Worm (Caenorhabditis elegans) whole organism, L4 larva: Measurements from ENCODE around the gene C06C3.12.

ENCODE experiments used
- Y5F2A.4 ChIP-seq: fragments of 200-800 bp; sonication (Bioruptor generic); optimal IDR thresholded peaks from 2 replicates; lab custom pipeline; 2018; ENCODE audit warnings: mild to moderate bottlenecking, missing genetic modification characterization, missing compliant biosample characterization
- ZK546.5 ChIP-seq, 2 experiments: sonication (generic microtip); optimal IDR thresholded peaks; 2 replicates each; lab custom pipeline; 2017; ENCODE audit warnings: missing biosample characterization in 2 of 2, missing genetic modification characterization in 2 of 2
- aha-1 ChIP-seq: fragments of 150-350 bp; peaks from one replicate; lab custom pipeline; 2014; ENCODE audit warnings: missing biosample characterization, missing genetic modification characterization
- ama-1 ChIP-seq: fragments of 150-350 bp; optimal IDR thresholded peaks from 2 replicates; lab custom pipeline; 2014; ENCODE audit warnings: inconsistent platforms, mixed read lengths
- arid-1 ChIP-seq: fragments of 200-800 bp; sonication (Bioruptor generic); conservative IDR thresholded peaks from 2 replicates; pipeline ENCODE4 v1.3.6; 2022; ENCODE audit warnings: missing genetic modification reagents, missing genetic modification characterization, missing compliant biosample characterization
- ceh-20 ChIP-seq: fragments of 200-800 bp; sonication (Bioruptor generic); IDR thresholded peaks from 2 replicates; pipeline ENCODE4 v1.3.6; 2022; ENCODE audit warnings: missing genetic modification reagents, missing genetic modification characterization, missing compliant biosample characterization
- ceh-28 ChIP-seq: fragments of 150-350 bp; optimal IDR thresholded peaks from 2 replicates; lab custom pipeline; 2014; ENCODE audit warnings: missing biosample characterization, missing genetic modification reagents, missing genetic modification characterization
- ceh-32 ChIP-seq: sonication (generic microtip); optimal IDR thresholded peaks from 2 replicates; lab custom pipeline; 2016; ENCODE audit warnings: mild to moderate bottlenecking, missing genetic modification characterization, missing compliant biosample characterization; ENCODE audit not compliant: poor library complexity
- ceh-44 ChIP-seq: fragments of 200-800 bp; sonication (Bioruptor generic); IDR thresholded peaks from 2 replicates; pipeline ENCODE4 v1.3.6; 2022; ENCODE audit warnings: missing genetic modification reagents, missing genetic modification characterization, missing compliant biosample characterization
- ceh-62 ChIP-seq: sonication (generic microtip); optimal IDR thresholded peaks from 2 replicates; lab custom pipeline; 2017; ENCODE audit warnings: missing biosample characterization, missing genetic modification characterization
- ceh-82 ChIP-seq: sonication (generic microtip); optimal IDR thresholded peaks from 2 replicates; lab custom pipeline; 2017; ENCODE audit warnings: missing biosample characterization, missing genetic modification characterization
- dmd-6 ChIP-seq: fragments of 200-800 bp; sonication (Bioruptor generic); IDR thresholded peaks from 2 replicates; pipeline ENCODE4 v1.3.6; 2022; ENCODE audit warnings: missing genetic modification reagents, missing genetic modification characterization, missing compliant biosample characterization
- duxl-1 ChIP-seq: sonication (generic microtip); optimal IDR thresholded peaks from 2 replicates; lab custom pipeline; 2016; ENCODE audit warnings: mild to moderate bottlenecking, missing genetic modification characterization, moderate library complexity, missing compliant biosample characterization; ENCODE audit not compliant: poor library complexity
- dve-1 ChIP-seq: sonication (generic microtip); optimal IDR thresholded peaks from 2 replicates; lab custom pipeline; 2017; ENCODE audit warnings: antibody characterized with exemption, mild to moderate bottlenecking, missing genetic modification characterization, missing compliant biosample characterization; ENCODE audit not compliant: insufficient read depth
- fos-1 ChIP-seq: fragments of 150-350 bp; optimal IDR thresholded peaks from 2 replicates; lab custom pipeline; 2014; ENCODE audit warnings: missing biosample characterization, missing genetic modification characterization
- hlh-11 ChIP-seq: fragments of 200-800 bp; sonication (Bioruptor generic); optimal IDR thresholded peaks from 2 replicates; lab custom pipeline; 2018; ENCODE audit warnings: mild to moderate bottlenecking, missing genetic modification characterization, missing compliant biosample characterization
- hlh-30 ChIP-seq: sonication (generic microtip); optimal IDR thresholded peaks from 2 replicates; lab custom pipeline; 2017; ENCODE audit warnings: antibody characterized with exemption, mild to moderate bottlenecking, missing genetic modification characterization, missing compliant biosample characterization; ENCODE audit not compliant: insufficient read depth
- lin-29 ChIP-seq: fragments of 200-800 bp; sonication (Bioruptor generic); IDR thresholded peaks from 2 replicates; pipeline ENCODE4 v1.3.6; 2022; ENCODE audit warnings: missing genetic modification reagents, missing genetic modification characterization, missing compliant biosample characterization
- lir-3 ChIP-seq: sonication (generic microtip); optimal IDR thresholded peaks from 2 replicates; lab custom pipeline; 2016; ENCODE audit warnings: mild to moderate bottlenecking, missing genetic modification characterization, missing compliant biosample characterization
- mdl-1 ChIP-seq, 2 experiments: fragments of 150-350 bp in 1 of 2; sonication (generic microtip) in 1 of 2; optimal IDR thresholded peaks; 2 replicates each; lab custom pipeline; 2014 to 2017; ENCODE audit warnings: missing biosample characterization in 2 of 2, missing genetic modification characterization in 2 of 2
- mdt-29 ChIP-seq: fragments of 200-800 bp; sonication (Bioruptor generic); IDR thresholded peaks from 2 replicates; pipeline ENCODE4 v1.3.6; 2022; ENCODE audit warnings: missing genetic modification reagents, missing genetic modification characterization, missing compliant biosample characterization
- mep-1 ChIP-seq: fragments of 150-350 bp; sonication (generic microtip); optimal IDR thresholded peaks from 3 replicates; lab custom pipeline; 2014; ENCODE audit warnings: missing biosample characterization, missing genetic modification characterization
- mxl-2 ChIP-seq: fragments of 200-800 bp; sonication (Bioruptor generic); conservative IDR thresholded peaks from 2 replicates; pipeline ENCODE4 v1.3.6; 2022; ENCODE audit warnings: missing genetic modification reagents, missing genetic modification characterization, missing compliant biosample characterization
- mxl-3 ChIP-seq: fragments of 200-800 bp; sonication (Bioruptor generic); optimal IDR thresholded peaks from 2 replicates; lab custom pipeline; 2018; ENCODE audit warnings: mild to moderate bottlenecking, missing genetic modification characterization, missing compliant biosample characterization
- nhr-10 ChIP-seq: fragments of 150-350 bp; optimal IDR thresholded peaks from 2 replicates; lab custom pipeline; 2014; ENCODE audit warnings: missing biosample characterization, missing genetic modification characterization
- nhr-11 ChIP-seq: fragments of 150-350 bp; optimal IDR thresholded peaks from 2 replicates; lab custom pipeline; 2014; ENCODE audit warnings: missing biosample characterization, missing genetic modification characterization
- nhr-237 ChIP-seq: sonication (generic microtip); optimal IDR thresholded peaks from 2 replicates; lab custom pipeline; 2017; ENCODE audit warnings: missing biosample characterization, missing genetic modification characterization
- nhr-25 ChIP-seq: sonication (generic microtip); optimal IDR thresholded peaks from 2 replicates; lab custom pipeline; 2017; ENCODE audit warnings: missing genetic modification characterization, mild to moderate bottlenecking, missing compliant biosample characterization, antibody characterized with exemption, moderate library complexity, borderline replicate concordance; ENCODE audit not compliant: insufficient read depth
- nhr-28 ChIP-seq: fragments of 150-350 bp; optimal IDR thresholded peaks from 2 replicates; lab custom pipeline; 2014; ENCODE audit warnings: missing biosample characterization, missing genetic modification characterization
- nhr-6 ChIP-seq: fragments of 150-350 bp; optimal IDR thresholded peaks from 2 replicates; lab custom pipeline; 2014; ENCODE audit warnings: missing biosample characterization, missing genetic modification characterization
- rbr-2 ChIP-seq: sonication (generic microtip); optimal IDR thresholded peaks from 2 replicates; lab custom pipeline; 2016; ENCODE audit warnings: missing genotype, missing genetic modification characterization, missing compliant biosample characterization
- skn-1 ChIP-seq: fragments of 150-350 bp; optimal IDR thresholded peaks from 2 replicates; lab custom pipeline; 2014; ENCODE audit warnings: missing biosample characterization, missing genetic modification characterization
- tra-1 ChIP-seq: fragments of 200-800 bp; sonication (Bioruptor generic); IDR thresholded peaks from 2 replicates; pipeline ENCODE4 v1.3.6; 2022; ENCODE audit warnings: missing genetic modification reagents, missing genetic modification characterization, missing compliant biosample characterization
- unc-39 ChIP-seq: sonication (generic microtip); optimal IDR thresholded peaks from 2 replicates; lab custom pipeline; 2017; ENCODE audit warnings: missing biosample characterization, missing genetic modification characterization
- zag-1 ChIP-seq: fragments of 150-350 bp; optimal IDR thresholded peaks from 2 replicates; lab custom pipeline; 2014; ENCODE audit warnings: missing biosample characterization, missing genetic modification characterization
- zip-11 ChIP-seq: fragments of 200-800 bp; sonication (Bioruptor generic); IDR thresholded peaks from 2 replicates; pipeline ENCODE4 v1.3.6; 2022; ENCODE audit warnings: missing genetic modification characterization, missing compliant biosample characterization
- ztf-7 ChIP-seq: fragments of 150-350 bp; optimal IDR thresholded peaks from 2 replicates; lab custom pipeline; 2014; ENCODE audit warnings: missing biosample characterization, missing genetic modification characterization

C06C3.12 gene

DNA sequence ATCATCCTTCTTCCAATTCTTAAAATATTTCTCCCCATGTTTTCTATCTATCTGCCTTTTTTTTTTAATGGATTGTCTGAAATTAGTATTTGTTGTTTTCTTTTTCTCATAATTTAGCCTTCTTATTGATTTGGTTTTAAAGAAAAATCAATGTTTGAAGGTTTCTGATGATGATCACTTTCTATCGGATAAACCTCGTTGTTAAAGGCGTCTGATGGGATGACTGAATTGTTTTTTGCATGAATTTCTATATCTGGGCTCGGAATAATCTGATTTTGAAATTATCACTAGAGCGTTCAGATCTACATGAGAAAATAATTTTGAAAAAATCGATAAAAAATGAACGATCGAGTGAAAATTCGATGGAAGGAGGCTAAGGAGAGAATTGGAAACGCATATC lies 41.2 kb upstream of the C06C3.12 start, which contains the start of gene scp-1:
Gene scp-1 (plus strand): TSS at position 301 of the 400 bp plus-strand sequence.
- peak; percentile 4 for TF ChIP-seq ceh-28 (tag; lab: Kevin White, UChicago)
- no peak for TF ChIP-seq lir-3 (tag; lab: Kevin White, UChicago)

DNA sequence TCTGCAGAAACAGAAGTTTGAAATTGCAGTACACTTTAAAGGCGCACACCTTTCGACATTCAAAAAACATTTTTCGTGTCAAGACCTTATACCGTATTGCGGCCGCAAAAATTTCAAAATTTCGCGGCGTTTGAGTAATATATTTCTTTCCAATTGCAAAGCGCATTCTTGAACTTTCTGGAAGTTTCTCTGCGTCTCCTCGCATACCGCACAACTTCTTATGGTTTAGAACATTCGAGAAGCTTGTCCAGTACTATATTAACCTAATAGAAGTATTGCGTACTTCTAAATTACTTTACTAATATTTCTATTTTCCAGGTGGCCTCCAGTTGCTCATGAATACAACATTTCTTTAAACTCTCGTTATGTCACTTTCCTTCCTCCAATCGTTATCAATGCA lies 38.3 kb upstream of the C06C3.12 start:
- TF ChIP-seq tra-1 = no peak
- TF ChIP-seq nhr-11 (tag; lab: Kevin White, UChicago) = no peak
- TF ChIP-seq ztf-7 (tag; lab: Kevin White, UChicago) = no peak
- no peak for TF ChIP-seq nhr-10 (tag; lab: Kevin White, UChicago)
- TF ChIP-seq ceh-20 (GFP tag; lab: Robert Waterston, UW) = no peak
- TF ChIP-seq nhr-6 (tag; lab: Kevin White, UChicago) = no peak
- TF ChIP-seq zag-1 (tag; lab: Kevin White, UChicago) = no peak
- TF ChIP-seq hlh-11 (tag; lab: Kevin White, UChicago) = no peak
- TF ChIP-seq ceh-44 (GFP tag; lab: Robert Waterston, UW) = no peak
- TF ChIP-seq mxl-3 (GFP tag; lab: Kevin White, UChicago) = peak; percentile 12
- no peak for TF ChIP-seq arid-1
- no peak for TF ChIP-seq mep-1 (tag; lab: Kevin White, UChicago)
- TF ChIP-seq mdt-29 = peak; percentile 59; the same call in 1 of the 2 replicates

DNA sequence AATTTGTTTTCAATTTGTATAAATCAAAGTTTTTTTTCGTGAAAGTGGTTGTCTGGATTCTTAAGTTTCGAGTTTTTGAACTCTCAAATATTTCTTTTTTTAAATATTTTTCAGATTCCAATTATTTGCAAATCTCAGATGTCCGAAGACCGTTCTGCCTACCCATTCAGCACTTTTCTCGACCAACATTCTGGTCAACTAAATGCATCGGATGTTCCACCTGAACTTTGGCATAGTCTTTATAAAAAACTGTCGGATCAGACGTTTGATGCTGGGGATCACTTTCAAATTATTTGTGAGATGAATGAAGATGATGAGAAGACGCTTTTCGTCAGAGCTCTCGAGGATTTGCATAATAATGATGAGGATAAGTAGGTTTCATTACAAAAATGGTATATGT lies 36.0 kb upstream of the C06C3.12 start, which contains the start of gene ttll-12:
Gene ttll-12 (plus strand): TSS at position 139 of the 400 bp plus-strand sequence.
- TF ChIP-seq lin-29 (no peak), Y5F2A.4 (no peak), ama-1 (lab: Kevin White, UChicago) (no peak), arid-1 (no peak), skn-1 (tag; lab: Kevin White, UChicago) (no peak), rbr-2 (tag; lab: Kevin White, UChicago) (no peak)

DNA sequence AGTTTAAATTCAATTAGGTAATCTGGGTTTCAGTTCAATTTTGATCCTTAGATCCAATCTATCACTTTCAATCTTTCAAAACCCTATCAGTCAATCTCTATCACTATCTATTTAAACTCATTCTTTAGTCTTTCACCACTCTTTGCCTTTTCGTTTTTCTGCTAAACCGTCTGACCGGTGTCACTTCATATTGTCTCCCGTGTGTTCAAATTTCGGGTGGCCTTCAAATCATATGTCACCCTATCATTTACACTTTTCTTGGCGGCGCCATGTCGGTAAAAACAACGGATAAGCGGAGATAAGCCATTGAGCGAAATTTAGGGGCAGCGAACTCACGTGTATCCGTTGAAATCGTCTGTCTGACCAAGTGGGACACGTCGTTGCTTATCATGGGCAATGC lies 31.0 kb upstream of the C06C3.12 start:
- TF ChIP-seq dmd-6 (GFP tag; lab: Robert Waterston, UW) = peak; percentile 10; the same call in 1 of the 2 replicates
- no peak for TF ChIP-seq skn-1 (tag; lab: Kevin White, UChicago)
- TF ChIP-seq hlh-11 (tag; lab: Kevin White, UChicago) = peak; percentile 53
- peak; percentile 1 for TF ChIP-seq nhr-25 (tag; lab: Kevin White, UChicago)
- TF ChIP-seq duxl-1 (tag; lab: Kevin White, UChicago) = no peak
- no peak for TF ChIP-seq nhr-237 (tag; lab: Kevin White, UChicago)
- no peak for TF ChIP-seq ceh-82 (tag; lab: Kevin White, UChicago)
- peak; percentile 83 for TF ChIP-seq hlh-30 (tag; lab: Kevin White, UChicago)
- peak in 1 of 2 experiments; percentile 79 for TF ChIP-seq mdl-1 (tag; optimal IDR thresholded peaks at IDR 0.05; lab: Kevin White, UChicago)
- no peak for TF ChIP-seq unc-39
- no peak for TF ChIP-seq ceh-32 (tag; lab: Kevin White, UChicago)
- TF ChIP-seq nhr-11 (tag; lab: Kevin White, UChicago) = no peak
- TF ChIP-seq nhr-28 (tag; lab: Kevin White, UChicago) = peak; percentile 82
- no peak for TF ChIP-seq ZK546.5 (tag; optimal IDR thresholded peaks at IDR 0.05; lab: Kevin White, UChicago)
- TF ChIP-seq mxl-3 (GFP tag; lab: Kevin White, UChicago) = peak; percentile 83
- no peak for TF ChIP-seq fos-1 (tag; lab: Kevin White, UChicago)

DNA sequence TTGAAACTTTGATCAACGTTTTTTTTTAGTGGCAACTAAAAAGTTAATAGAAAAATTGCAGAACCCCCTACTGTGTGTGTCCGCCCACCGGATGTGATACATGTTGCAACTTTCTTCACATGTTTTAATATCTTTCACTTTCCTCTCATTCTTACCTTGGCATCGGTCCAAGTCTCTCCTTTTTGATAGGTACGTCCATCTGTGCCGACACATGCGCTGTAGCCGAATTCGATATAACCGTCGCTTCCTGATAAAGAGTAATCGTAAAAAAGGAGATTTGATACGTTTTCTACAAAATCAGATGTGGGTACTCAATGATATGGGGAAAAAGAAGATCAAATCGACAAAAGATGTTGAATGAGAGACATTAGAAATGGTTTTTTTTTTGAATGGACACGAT lies 29.8 kb upstream of the C06C3.12 start:
- TF ChIP-seq aha-1 (tag; lab: Kevin White, UChicago) (peak; percentile 37), zip-11 (GFP tag; lab: Robert Waterston, UW) (no peak), dve-1 (tag; lab: Kevin White, UChicago) (no peak), mxl-2 (GFP tag; lab: Robert Waterston, UW) (no peak), arid-1 (no peak), ceh-44 (GFP tag; lab: Robert Waterston, UW) (no peak), ceh-82 (tag; lab: Kevin White, UChicago) (no peak), nhr-28 (tag; lab: Kevin White, UChicago) (peak; percentile 39), ceh-62 (tag; lab: Kevin White, UChicago) (no peak)
